Worm (Caenorhabditis elegans) whole organism, L1 larva: ENCODE measurements around the gene F13H10.9.

Experiments
- F16B12.6 ChIP-seq: fragments of 150-350 bp; optimal IDR thresholded peaks from 2 replicates; lab custom pipeline; 2014; ENCODE audit warnings: missing biosample characterization, missing genetic modification characterization
- aly-2 ChIP-seq: fragments of 150-350 bp; optimal IDR thresholded peaks from 2 replicates; lab custom pipeline; 2014; ENCODE audit warnings: missing biosample characterization, missing genetic modification characterization
- blmp-1 ChIP-seq: fragments of 150-350 bp; optimal IDR thresholded peaks from 2 replicates; lab custom pipeline; 2014; ENCODE audit warnings: missing biosample characterization, missing genetic modification characterization
- ceh-82 ChIP-seq, 3 experiments: fragments of 150-350 bp in 1 of 3; sonication (generic microtip) in 2 of 3; optimal IDR thresholded peaks; 2 replicates each; lab custom pipeline; 2014 to 2017; ENCODE audit warnings: missing biosample characterization in 3 of 3, missing genetic modification characterization in 3 of 3
- ceh-88 ChIP-seq: fragments of 200-800 bp; sonication (Bioruptor generic); IDR thresholded peaks from 2 replicates; pipeline ENCODE4 v1.3.6; 2022; ENCODE audit warnings: missing genetic modification characterization, missing compliant biosample characterization
- ceh-90 ChIP-seq: sonication (generic microtip); optimal IDR thresholded peaks from 2 replicates; lab custom pipeline; 2016; ENCODE audit warnings: missing genetic modification characterization, missing compliant biosample characterization
- ces-1 ChIP-seq: fragments of 150-350 bp; optimal IDR thresholded peaks from 2 replicates; lab custom pipeline; 2014; ENCODE audit warnings: missing biosample characterization, missing genetic modification reagents, missing genetic modification characterization
- dsc-1 ChIP-seq: sonication (generic microtip); optimal IDR thresholded peaks from 2 replicates; lab custom pipeline; 2016; ENCODE audit warnings: mild to moderate bottlenecking, missing genetic modification characterization, missing compliant biosample characterization
- efl-1 ChIP-seq, 4 experiments: fragments of 150-350 bp; optimal IDR thresholded peaks in 3 of 4; peaks in 1 of 4; 1 replicate in 1 of 4; 2 replicates in 3 of 4; lab custom pipeline; 2014; ENCODE audit warnings: missing biosample characterization in 2 of 4, missing genetic modification characterization in 2 of 4, missing genetic modification reagents in 2 of 4
- egl-13 ChIP-seq: sonication (generic microtip); optimal IDR thresholded peaks from 2 replicates; lab custom pipeline; 2016; ENCODE audit warnings: missing genotype, missing genetic modification reagents, missing genetic modification characterization, missing compliant biosample characterization
- elt-2 ChIP-seq: sonication (generic microtip); optimal IDR thresholded peaks from 2 replicates; lab custom pipeline; 2016; ENCODE audit warnings: missing genetic modification characterization, mild to moderate bottlenecking, inconsistent platforms, missing compliant biosample characterization, missing genetic modification reagents
- ets-5 ChIP-seq: fragments of 200-800 bp; sonication (Bioruptor generic); IDR thresholded peaks from 2 replicates; pipeline ENCODE4 v1.3.6; 2022; ENCODE audit warnings: missing genetic modification characterization, missing compliant biosample characterization
- fkh-10 ChIP-seq: sonication (generic microtip); optimal IDR thresholded peaks from 2 replicates; lab custom pipeline; 2017; ENCODE audit warnings: missing biosample characterization, missing genetic modification reagents, missing genetic modification characterization
- irx-1 ChIP-seq: sonication (generic microtip); optimal IDR thresholded peaks from 2 replicates; lab custom pipeline; 2016; ENCODE audit warnings: missing genetic modification characterization, missing compliant biosample characterization
- jun-1 ChIP-seq: fragments of 150-350 bp; optimal IDR thresholded peaks from 2 replicates; lab custom pipeline; 2014; ENCODE audit warnings: missing biosample characterization, missing genetic modification reagents, missing genetic modification characterization
- lin-14 ChIP-seq: fragments of 200-800 bp; sonication (Bioruptor generic); optimal IDR thresholded peaks from 2 replicates; lab custom pipeline; 2018; ENCODE audit warnings: mild to moderate bottlenecking, missing genetic modification characterization, moderate library complexity, missing compliant biosample characterization
- lin-15B ChIP-seq: fragments of 150-350 bp; sonication (generic microtip); optimal IDR thresholded peaks from 3 replicates; lab custom pipeline; 2014; ENCODE audit warnings: missing biosample characterization, missing genetic modification characterization
- lin-35 ChIP-seq, 2 experiments: fragments of 150-350 bp; optimal IDR thresholded peaks; 2 replicates each; lab custom pipeline; 2014; ENCODE audit warnings: missing biosample characterization in 2 of 2, missing genetic modification characterization in 2 of 2, missing genetic modification reagents in 2 of 2
- lir-3 ChIP-seq: sonication (generic microtip); optimal IDR thresholded peaks from 2 replicates; lab custom pipeline; 2016; ENCODE audit warnings: mild to moderate bottlenecking, missing genetic modification characterization, moderate library complexity, missing compliant biosample characterization; ENCODE audit not compliant: poor library complexity
- lsy-2 ChIP-seq, 2 experiments: fragments of 150-350 bp; optimal IDR thresholded peaks; 2 replicates each; lab custom pipeline; 2014; ENCODE audit warnings: missing biosample characterization in 2 of 2, missing genetic modification characterization in 2 of 2
- mab-9 ChIP-seq: fragments of 200-800 bp; sonication (Bioruptor generic); IDR thresholded peaks from 2 replicates; pipeline ENCODE4 v1.3.6; 2022; ENCODE audit warnings: missing genetic modification reagents, missing genetic modification characterization, missing compliant biosample characterization
- nhr-20 ChIP-seq: sonication (generic microtip); optimal IDR thresholded peaks from 2 replicates; lab custom pipeline; 2016; ENCODE audit warnings: mild to moderate bottlenecking, missing genetic modification characterization, missing compliant biosample characterization
- nhr-237 ChIP-seq: fragments of 150-350 bp; optimal IDR thresholded peaks from 2 replicates; lab custom pipeline; 2014; ENCODE audit warnings: missing biosample characterization, missing genetic modification characterization
- nhr-28 ChIP-seq: fragments of 150-350 bp; optimal IDR thresholded peaks from 2 replicates; lab custom pipeline; 2014; ENCODE audit warnings: missing biosample characterization, missing genetic modification characterization
- nhr-71 ChIP-seq: sonication (generic microtip); optimal IDR thresholded peaks from 2 replicates; lab custom pipeline; 2016; ENCODE audit warnings: mild to moderate bottlenecking, missing genetic modification characterization, moderate library complexity, missing compliant biosample characterization
- nhr-77 ChIP-seq: fragments of 150-350 bp; optimal IDR thresholded peaks from 2 replicates; lab custom pipeline; 2014; ENCODE audit warnings: missing biosample characterization, missing genetic modification characterization
- nhr-85 ChIP-seq: sonication (generic microtip); peaks from one replicate; lab custom pipeline; 2016; ENCODE audit warnings: missing genetic modification characterization, inconsistent platforms, missing compliant biosample characterization
- rnt-1 ChIP-seq: sonication (generic microtip); optimal IDR thresholded peaks from 2 replicates; lab custom pipeline; 2016; ENCODE audit warnings: mild to moderate bottlenecking, missing genetic modification characterization, moderate library complexity, missing compliant biosample characterization
- snu-23 ChIP-seq: sonication (generic microtip); optimal IDR thresholded peaks from 2 replicates; lab custom pipeline; 2016; ENCODE audit warnings: missing genetic modification characterization, missing compliant biosample characterization
- sup-37 ChIP-seq: fragments of 200-800 bp; sonication (Bioruptor generic); optimal IDR thresholded peaks from 2 replicates; lab custom pipeline; 2018; ENCODE audit warnings: mild to moderate bottlenecking, missing genetic modification characterization, missing compliant biosample characterization
- swsn-7 ChIP-seq: sonication (generic microtip); optimal IDR thresholded peaks from 2 replicates; lab custom pipeline; 2016; ENCODE audit warnings: missing genetic modification characterization, missing compliant biosample characterization
- unc-130 ChIP-seq: fragments of 150-350 bp; optimal IDR thresholded peaks from 2 replicates; lab custom pipeline; 2017; ENCODE audit warnings: missing biosample characterization, missing genetic modification characterization, inconsistent platforms
- unc-86 ChIP-seq: sonication (generic microtip); optimal IDR thresholded peaks from 2 replicates; lab custom pipeline; 2016; ENCODE audit warnings: missing genetic modification characterization, missing compliant biosample characterization
- vab-15 ChIP-seq: sonication (generic microtip); optimal IDR thresholded peaks from 2 replicates; lab custom pipeline; 2017; ENCODE audit warnings: missing genotype, mild to moderate bottlenecking, missing genetic modification characterization, missing compliant biosample characterization
- zag-1 ChIP-seq: fragments of 150-350 bp; optimal IDR thresholded peaks from 2 replicates; lab custom pipeline; 2014; ENCODE audit warnings: missing biosample characterization, missing genetic modification characterization
- zip-4 ChIP-seq: fragments of 200-800 bp; sonication (Bioruptor generic); optimal IDR thresholded peaks from 2 replicates; lab custom pipeline; 2018; ENCODE audit warnings: mild to moderate bottlenecking, missing genetic modification characterization, moderate library complexity, missing compliant biosample characterization
- ztf-11 ChIP-seq, 2 experiments: sonication (generic microtip); optimal IDR thresholded peaks; 2 replicates each; lab custom pipeline; 2016 to 2017; ENCODE audit warnings: missing genetic modification characterization in 2 of 2, missing biosample characterization in 1 of 2, missing compliant biosample characterization in 1 of 2

The F13H10.9 gene

DNA sequence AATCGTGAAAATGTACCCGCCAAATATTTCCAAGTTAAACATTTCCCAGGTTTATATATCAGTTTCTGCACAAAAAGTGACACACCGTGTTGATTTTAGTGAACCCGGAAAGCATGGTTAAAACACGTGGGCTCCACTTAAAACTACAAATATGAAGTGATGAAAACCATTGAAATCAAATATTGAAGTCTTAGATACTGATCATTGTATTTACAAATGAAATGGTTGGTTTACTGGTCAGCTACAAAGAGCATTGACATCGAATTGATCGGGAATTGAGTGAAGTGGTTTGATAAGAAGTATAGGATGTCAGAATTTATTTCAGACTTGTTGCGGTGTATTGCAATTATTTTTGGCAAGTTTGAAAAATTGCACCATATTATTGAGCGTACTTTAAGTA, 27.7 kb downstream of the F13H10.9 start, which contains the start of gene hrg-5:
Gene hrg-5, minus strand, starts transcription at position 17 of the 400 bp plus-strand sequence.
- TF ChIP-seq irx-1 (no peak), swsn-7 (tag; lab: Kevin White, UChicago) (no peak), dsc-1 (no peak), lir-3 (tag; lab: Kevin White, UChicago) (no peak), lin-15B (no peak), ces-1 (GFP tag; lab: Kevin White, UChicago) (no peak), nhr-85 (tag; lab: Kevin White, UChicago) (no peak), F16B12.6 (tag; lab: Kevin White, UChicago) (no peak), unc-86 (tag; lab: Kevin White, UChicago) (no peak), sup-37 (GFP tag; lab: Kevin White, UChicago) (no peak), vab-15 (tag; lab: Kevin White, UChicago) (no peak), ets-5 (GFP tag; lab: Robert Waterston, UW) (no peak), zip-4 (no peak)

DNA sequence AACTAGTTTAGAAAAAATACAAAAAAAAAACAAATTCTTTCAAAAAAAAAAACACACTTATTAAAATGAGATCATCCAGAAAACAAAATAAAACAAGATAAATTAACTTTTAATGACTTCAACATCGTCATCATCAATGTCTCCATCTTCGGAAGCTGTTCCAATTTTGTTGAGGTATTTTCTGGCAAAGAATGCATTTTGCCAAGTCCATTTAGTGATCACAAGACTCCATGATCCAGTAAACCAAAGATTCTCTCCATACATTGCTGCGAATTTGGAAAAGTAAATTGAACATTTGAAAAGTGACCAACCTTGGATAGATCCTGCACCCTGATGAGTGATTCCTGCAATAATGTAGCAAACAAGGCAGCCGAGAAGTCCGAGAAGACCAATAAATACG, 28.4 kb downstream of the F13H10.9 start:
- TF ChIP-seq nhr-77 (tag; lab: Kevin White, UChicago), result no peak
- TF ChIP-seq ztf-11 (tag; optimal IDR thresholded peaks at IDR 0.05; lab: Kevin White, UChicago), result no peak
- no peak for TF ChIP-seq fkh-10 (GFP tag; lab: Kevin White, UChicago)
- no peak for TF ChIP-seq unc-130 (tag; lab: Kevin White, UChicago)
- no peak for TF ChIP-seq zag-1 (tag; lab: Kevin White, UChicago)
- no peak for TF ChIP-seq unc-86 (tag; lab: Kevin White, UChicago)
- TF ChIP-seq swsn-7 (tag; lab: Kevin White, UChicago), result no peak
- TF ChIP-seq lsy-2 (tag; optimal IDR thresholded peaks at IDR 0.05; lab: Kevin White, UChicago), result no peak
- TF ChIP-seq nhr-237 (tag; lab: Kevin White, UChicago), result no peak
- TF ChIP-seq, all 84 proteins: peak for 0

DNA sequence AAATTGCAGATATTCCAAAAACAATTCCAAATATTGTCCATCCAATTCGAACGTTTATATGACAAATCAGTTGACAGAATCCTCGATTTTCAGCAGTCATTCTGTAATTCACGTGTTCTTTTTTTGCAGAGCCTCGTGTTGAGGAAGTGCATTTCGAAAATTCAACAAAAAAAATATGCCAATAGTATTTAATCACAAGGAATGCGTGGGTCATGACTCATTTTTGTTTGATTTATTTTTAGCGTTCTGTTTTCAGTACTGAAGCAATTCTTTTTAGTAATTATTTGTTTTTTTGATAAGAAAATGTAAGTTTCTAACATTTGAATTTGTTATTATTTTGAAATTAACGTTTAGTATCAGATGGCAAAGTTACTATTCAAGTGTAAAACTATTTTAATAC, 29.2 kb downstream of the F13H10.9 start, which contains the start of gene hrg-4:
Gene hrg-4, minus strand, starts transcription at position 101 of the 400 bp plus-strand sequence.
- TF ChIP-seq aly-2 (no peak), blmp-1 (tag; lab: Kevin White, UChicago) (no peak), nhr-85 (tag; lab: Kevin White, UChicago) (no peak), ceh-88 (GFP tag; lab: Robert Waterston, UW) (no peak), ces-1 (GFP tag; lab: Kevin White, UChicago) (no peak), sup-37 (GFP tag; lab: Kevin White, UChicago) (no peak), jun-1 (tag; lab: Kevin White, UChicago) (no peak), lin-35 (GFP tag; optimal IDR thresholded peaks at IDR 0.05; lab: Kevin White, UChicago) (no peak), nhr-71 (no peak), ceh-82 (tag; optimal IDR thresholded peaks at IDR 0.05; lab: Kevin White, UChicago) (no peak), ceh-90 (tag; lab: Kevin White, UChicago) (no peak), nhr-20 (no peak), unc-86 (tag; lab: Kevin White, UChicago) (no peak), lin-14 (no peak), mab-9 (GFP tag; lab: Robert Waterston, UW) (no peak), rnt-1 (tag; lab: Kevin White, UChicago) (no peak), snu-23 (GFP tag; lab: Kevin White, UChicago) (no peak)

DNA sequence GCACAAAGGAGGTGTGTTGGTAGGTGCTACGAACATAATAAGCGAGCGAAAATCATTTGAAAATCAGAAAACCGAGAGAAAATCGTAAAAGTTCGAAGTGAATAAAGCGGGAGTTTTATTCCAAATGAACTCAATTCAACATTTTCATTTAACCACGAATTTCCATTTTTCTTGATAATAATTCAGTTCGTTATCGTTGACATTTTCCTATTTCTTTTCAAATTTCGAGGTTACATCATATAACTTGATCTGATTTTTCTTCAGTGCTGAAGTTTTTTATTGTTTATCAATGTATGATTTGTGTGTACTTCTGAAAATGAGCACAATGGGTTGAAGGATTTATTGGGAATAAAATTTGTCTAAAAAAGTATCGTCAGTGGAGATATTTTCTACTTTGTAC, 29.9 kb downstream of the F13H10.9 start:
- peak; percentile 71 for TF ChIP-seq elt-2 (tag; lab: Kevin White, UChicago)
- TF ChIP-seq nhr-28 (tag; lab: Kevin White, UChicago), result no peak

DNA sequence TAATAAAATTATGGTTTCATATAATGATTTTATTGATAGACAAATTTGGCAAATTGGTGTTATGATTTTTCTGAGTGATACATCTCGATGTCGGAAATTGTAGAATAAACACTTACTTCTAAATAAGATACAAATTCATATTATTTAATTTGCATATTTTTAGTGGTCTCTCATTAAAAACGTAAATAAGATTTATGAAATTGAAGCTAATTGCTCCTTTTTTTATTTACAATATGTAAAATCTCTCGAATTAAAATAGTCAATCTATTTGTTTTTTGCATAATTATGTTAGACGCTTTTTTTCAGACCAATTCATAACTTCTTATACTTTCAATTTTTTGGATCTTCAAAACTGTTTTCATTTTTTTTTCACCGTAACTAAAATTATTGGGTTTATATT, 30.6 kb downstream of the F13H10.9 start, which contains the start of gene hrg-6:
Gene hrg-6, plus strand, starts transcription at position 301 of the 400 bp plus-strand sequence.
- no peak for TF ChIP-seq egl-13 (tag; lab: Kevin White, UChicago)
- no peak for TF ChIP-seq efl-1 (optimal IDR thresholded peaks at IDR 0.05; lab: Kevin White, UChicago)
- peak in 1 of 2 experiments; percentile 78 for TF ChIP-seq efl-1 (GFP tag; optimal IDR thresholded peaks at IDR 0.05 in 1 of 2; lab: Kevin White, UChicago)
- no peak for TF ChIP-seq blmp-1 (tag; lab: Kevin White, UChicago)
